Worm (Caenorhabditis elegans): Measurements from ENCODE around the gene E02H4.2.

ce11 chrX:14234366-14234765 lies 47.1 kb downstream of the E02H4.2 start, which contains the start of gene srg-36:
- TF ChIP-seq med-1 (GFP tag; optimal IDR thresholded peaks at IDR 0.05; ENCODE audit: insufficient read depth) (no peak), flt-1 (GFP tag; IDR thresholded peaks at IDR 0.05) (no peak), ref-1 (GFP tag; conservative IDR thresholded peaks at IDR 0.05) (no peak), ztf-23 (GFP tag; IDR thresholded peaks at IDR 0.05) (no peak), klf-2 (GFP tag; conservative IDR thresholded peaks at IDR 0.05) (no peak), T22C8.4 (GFP tag; IDR thresholded peaks at IDR 0.05) (no peak), ztf-29 (GFP tag; IDR thresholded peaks at IDR 0.05) (no peak), cog-1 (tag; optimal IDR thresholded peaks at IDR 0.05) (no peak), tab-1 (GFP tag; IDR thresholded peaks at IDR 0.05) (no peak)

Data from whole organism, midembryonic.